Worm (Caenorhabditis elegans) whole organism, L4 larva: ENCODE results near the gene K08F4.3.

ENCODE experiments used
- Y48G9A.11 ChIP-seq: fragments of 200-800 bp; sonication (Bioruptor generic); IDR thresholded peaks from 2 replicates; pipeline ENCODE4 v1.3.6; 2022; ENCODE audit warnings: missing genetic modification reagents, missing genetic modification characterization, missing compliant biosample characterization
- ama-1 ChIP-seq: fragments of 150-350 bp; optimal IDR thresholded peaks from 2 replicates; lab custom pipeline; 2014; ENCODE audit warnings: inconsistent platforms, mixed read lengths
- dpl-1 ChIP-seq: fragments of 150-350 bp; optimal IDR thresholded peaks from 2 replicates; lab custom pipeline; 2014; ENCODE audit warnings: missing biosample characterization, missing genetic modification reagents, missing genetic modification characterization
- nhr-11 ChIP-seq: fragments of 150-350 bp; optimal IDR thresholded peaks from 2 replicates; lab custom pipeline; 2014; ENCODE audit warnings: missing biosample characterization, missing genetic modification characterization
- nhr-28 ChIP-seq: fragments of 150-350 bp; optimal IDR thresholded peaks from 2 replicates; lab custom pipeline; 2014; ENCODE audit warnings: missing biosample characterization, missing genetic modification characterization
- nhr-48 ChIP-seq: sonication (generic microtip); optimal IDR thresholded peaks from 2 replicates; lab custom pipeline; 2016; ENCODE audit warnings: mild to moderate bottlenecking, missing genetic modification characterization, missing compliant biosample characterization
- nhr-76 ChIP-seq: fragments of 150-350 bp; optimal IDR thresholded peaks from 2 replicates; lab custom pipeline; 2014; ENCODE audit warnings: missing biosample characterization, missing genetic modification characterization
- zag-1 ChIP-seq: fragments of 150-350 bp; optimal IDR thresholded peaks from 2 replicates; lab custom pipeline; 2014; ENCODE audit warnings: missing biosample characterization, missing genetic modification characterization
- ztf-11 ChIP-seq: fragments of 150-350 bp; optimal IDR thresholded peaks from 2 replicates; lab custom pipeline; 2014; ENCODE audit warnings: missing biosample characterization, missing genetic modification characterization

DNA sequence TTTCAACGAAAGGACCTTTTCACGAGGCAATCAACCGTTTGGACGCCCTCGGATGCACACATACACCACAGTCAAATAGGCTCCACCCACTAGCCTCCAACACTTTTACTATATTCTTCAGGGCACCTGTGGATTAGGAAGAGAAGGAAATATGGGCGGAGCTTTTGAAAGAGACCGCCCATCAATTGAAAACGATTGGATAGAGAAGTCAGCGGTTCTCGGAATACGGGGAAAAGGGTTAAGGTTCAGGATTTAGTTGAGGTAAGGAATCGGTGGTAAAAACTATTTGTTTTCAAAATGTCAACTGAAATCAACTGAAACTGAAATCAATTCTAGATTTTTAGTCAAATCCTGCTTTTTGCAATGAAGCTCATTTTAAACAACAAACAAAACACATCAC is 18.6 kb upstream of the K08F4.3 start, which contains the start of gene egl-38:
- no peak for TF ChIP-seq ama-1 (lab: Kevin White, UChicago)
- no peak for TF ChIP-seq Y48G9A.11 (GFP tag; lab: Robert Waterston, UW)
- TF ChIP-seq ztf-11 (tag; lab: Kevin White, UChicago), result no peak
- no peak for TF ChIP-seq nhr-11 (tag; lab: Kevin White, UChicago)
- no peak for TF ChIP-seq nhr-28 (tag; lab: Kevin White, UChicago)
- no peak for TF ChIP-seq nhr-76 (tag; lab: Kevin White, UChicago)
- no peak for TF ChIP-seq dpl-1
- TF ChIP-seq nhr-48 (tag; lab: Kevin White, UChicago), result no peak
- TF ChIP-seq zag-1 (tag; lab: Kevin White, UChicago), result no peak
